Worm (Caenorhabditis elegans): ENCODE results near the gene mpc-1.
A peak's percentile ranks its signal among the peaks of the same experiment; 100 is the strongest.

The mpc-1 gene

DNA sequence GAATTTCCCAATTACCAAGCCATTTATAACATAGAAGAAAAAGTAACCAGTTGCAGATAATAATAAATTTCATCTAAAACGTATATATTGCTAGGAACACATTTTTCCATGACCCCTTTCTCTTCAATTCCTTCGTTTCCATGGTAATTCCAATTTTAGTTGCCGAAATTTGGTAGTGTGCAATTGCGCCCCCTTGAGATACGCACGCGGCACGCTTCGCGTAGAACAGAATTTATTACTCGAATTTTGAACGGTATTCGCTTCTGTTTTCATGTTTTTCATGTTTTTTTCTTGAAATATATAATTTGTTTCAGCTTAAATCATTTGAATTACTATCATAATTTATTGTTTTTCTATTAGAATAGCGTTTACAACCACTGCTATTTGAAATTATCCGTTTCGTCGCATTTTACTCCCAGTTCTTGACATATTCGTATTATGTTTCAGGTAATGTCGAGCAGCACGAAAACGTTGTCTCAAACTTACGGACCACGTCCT is 8.9 kb upstream of the mpc-1 start, which contains the start of the genes R07E5.17 and snfc-5 (continued):
- TF ChIP-seq unc-130 (GFP tag; optimal IDR thresholded peaks at IDR 0.05): no peak
- no peak for TF ChIP-seq hmg-20 (GFP tag; IDR thresholded peaks at IDR 0.05)
- no peak for TF ChIP-seq ztf-26 (tag; optimal IDR thresholded peaks at IDR 0.05)

DNA sequence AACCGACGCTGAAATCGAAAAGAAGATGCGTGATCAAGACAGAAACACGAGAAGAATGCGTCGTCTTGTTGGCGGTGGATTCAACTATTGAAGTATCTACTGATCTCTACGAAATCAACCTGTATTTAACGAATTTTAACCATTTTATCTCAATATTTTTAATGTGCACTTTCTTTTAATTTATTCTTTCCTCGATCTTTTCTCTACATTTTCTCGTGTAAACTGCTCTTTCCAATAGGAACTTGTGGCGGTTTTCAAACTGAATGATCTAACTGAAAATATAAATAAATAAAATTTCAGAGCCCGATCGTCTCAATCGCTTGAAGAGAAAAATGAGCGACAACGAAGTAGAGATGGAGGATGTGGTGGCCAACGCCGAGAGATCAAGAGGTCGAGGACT is 7.3 kb upstream of the mpc-1 start, which contains the start of gene rnp-4:
Gene rnp-4 (plus strand): TSS at position 301 of the 400 bp plus-strand sequence.
- TF ChIP-seq K12H6.12 (tag; optimal IDR thresholded peaks at IDR 0.05): no peak
- TF ChIP-seq Y53G8AR.9 (GFP tag; conservative IDR thresholded peaks at IDR 0.05): 0 out of 2 replicates have a peak, but pooled peaks have one; percentile 17
- 0 out of 2 replicates have a peak, but pooled peaks have one; percentile 29 for TF ChIP-seq hsf-1 (GFP tag; IDR thresholded peaks at IDR 0.05)
- TF ChIP-seq C17E4.6 (GFP tag; IDR thresholded peaks at IDR 0.05): no peak
- TF ChIP-seq lin-26 (GFP tag; IDR thresholded peaks at IDR 0.05): peak; percentile 39; the same call in 1 of the 2 replicates

DNA sequence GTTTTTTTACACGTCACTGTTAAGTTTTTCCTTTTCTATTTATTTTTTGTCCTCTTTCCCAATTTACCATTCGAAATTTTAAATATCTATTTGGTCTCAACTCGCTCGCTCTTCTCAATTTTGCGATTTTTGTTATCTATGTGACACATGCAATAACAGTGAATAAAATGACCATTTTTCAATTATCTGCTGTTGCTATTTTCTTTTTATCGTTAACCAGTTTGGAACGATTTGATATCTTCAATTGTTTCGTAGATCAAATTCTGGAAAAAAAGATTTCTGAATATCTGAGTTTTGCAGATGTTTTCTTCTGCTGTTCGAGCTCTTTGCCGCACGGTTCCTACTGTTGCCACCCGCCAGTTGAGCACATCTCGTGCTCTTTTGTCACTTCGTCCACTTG is 6.1 kb upstream of the mpc-1 start, which contains the start of gene prdx-3:
Gene prdx-3 (plus strand): TSS at position 301 of the 400 bp plus-strand sequence.
- TF ChIP-seq hsf-1 (GFP tag; IDR thresholded peaks at IDR 0.05): no peak
- TF ChIP-seq ztf-22 (GFP tag; optimal IDR thresholded peaks at IDR 0.05): no peak

DNA sequence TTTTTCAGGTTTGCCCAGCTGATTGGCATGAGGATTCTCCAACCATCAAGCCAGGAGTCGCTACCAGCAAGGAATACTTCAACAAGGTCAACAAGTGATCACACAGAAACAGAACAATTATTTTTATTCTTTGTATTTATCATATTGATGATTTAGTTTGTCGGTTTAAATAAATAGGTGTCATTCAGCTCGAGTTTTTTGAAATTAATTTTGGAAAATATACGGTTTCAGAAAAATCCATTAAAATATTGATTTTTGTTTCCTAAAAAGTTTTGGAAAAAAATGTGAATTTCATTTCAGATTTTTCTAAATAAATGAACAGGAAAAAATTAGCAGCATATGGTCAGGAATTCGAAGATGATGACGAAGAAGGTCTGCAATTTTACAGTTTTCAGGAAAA is 5.0 kb upstream of the mpc-1 start, which contains the start of gene gpch-1:
Gene gpch-1 (plus strand): TSS at position 301 of the 400 bp plus-strand sequence.
- TF ChIP-seq snpc-3.4 (tag; optimal IDR thresholded peaks at IDR 0.05) (no peak), aptf-3 (GFP tag; IDR thresholded peaks at IDR 0.05) (no peak), F22D6.2 (tag; optimal IDR thresholded peaks at IDR 0.05) (no peak), ceh-58 (GFP tag; IDR thresholded peaks at IDR 0.05) (no peak), chd-7 (tag; optimal IDR thresholded peaks at IDR 0.05) (no peak), F57C9.4 (tag; optimal IDR thresholded peaks at IDR 0.05) (no peak), C06A6.2 (GFP tag; conservative IDR thresholded peaks at IDR 0.05) (no peak), C17E4.6 (GFP tag; IDR thresholded peaks at IDR 0.05) (no peak), pbrm-1 (GFP tag; IDR thresholded peaks at IDR 0.05) (no peak), akir-1 (GFP tag; optimal IDR thresholded peaks at IDR 0.05) (no peak), T07F8.4 (tag; optimal IDR thresholded peaks at IDR 0.05) (no peak), ztf-22 (GFP tag; optimal IDR thresholded peaks at IDR 0.05) (no peak), madf-10 (tag; optimal IDR thresholded peaks at IDR 0.05) (no peak), rpc-1 (optimal IDR thresholded peaks at IDR 0.05) (no peak), rpc-1 (tag; optimal IDR thresholded peaks at IDR 0.05) (no peak), egrh-3 (GFP tag; IDR thresholded peaks at IDR 0.05) (no peak), attf-5 (GFP tag; optimal IDR thresholded peaks at IDR 0.05) (no peak)

DNA sequence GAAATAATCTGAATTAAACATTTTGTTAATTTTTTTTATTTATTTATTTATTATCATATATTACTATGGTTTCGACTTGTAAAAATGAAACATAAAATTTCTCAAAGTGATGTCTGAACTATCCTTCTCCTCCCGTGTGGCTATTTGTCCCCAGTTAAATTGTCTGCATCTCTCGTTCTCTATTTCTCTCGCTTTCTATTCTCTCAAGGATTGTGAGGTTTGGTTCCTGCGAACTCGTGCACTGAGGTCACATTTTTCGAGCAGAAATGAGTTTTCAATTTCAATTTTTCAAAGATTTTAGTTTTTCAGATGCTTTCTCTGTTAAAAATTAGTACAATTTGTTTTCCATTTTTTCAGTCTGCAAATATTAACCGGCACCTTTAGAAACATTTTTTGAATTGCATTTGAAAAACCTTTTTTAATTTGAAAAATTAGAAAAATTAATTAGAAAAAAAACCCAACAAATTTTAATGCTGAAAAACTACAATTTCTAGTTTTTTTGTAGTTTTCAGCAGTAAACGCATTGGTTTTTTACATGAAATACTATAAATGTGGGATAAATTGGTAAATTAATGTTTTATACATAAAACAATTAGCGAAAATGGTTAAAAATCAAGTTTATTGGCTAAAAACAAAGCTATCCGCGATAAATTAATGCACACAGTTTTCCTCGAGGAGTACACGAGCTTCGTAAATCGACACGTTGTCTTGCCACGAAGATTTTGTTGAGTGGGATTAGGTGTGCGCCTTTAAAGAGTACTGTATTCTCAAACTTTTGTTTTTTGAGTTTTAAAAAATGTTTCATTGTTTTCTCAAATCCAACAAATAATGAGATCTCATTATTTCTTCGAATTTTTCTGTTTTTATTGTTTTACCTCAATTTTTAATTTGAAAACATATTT is 898 bp upstream of the mpc-1 start:
- TF ChIP-seq hmg-1.2 (GFP tag; IDR thresholded peaks at IDR 0.05) (peak; percentile 45; the same call in 1 of the 2 replicates), zim-3 (tag; optimal IDR thresholded peaks at IDR 0.05) (no peak), let-607 (tag; optimal IDR thresholded peaks at IDR 0.05) (no peak), aptf-2 (GFP tag; conservative IDR thresholded peaks at IDR 0.05) (no peak), attf-5 (GFP tag; optimal IDR thresholded peaks at IDR 0.05) (peak; percentile 38), snpc-1.1 (tag; optimal IDR thresholded peaks at IDR 0.05; ENCODE audit: insufficient read depth) (no peak), mes-4 (tag; optimal IDR thresholded peaks at IDR 0.05) (no peak), sptf-2 (GFP tag; optimal IDR thresholded peaks at IDR 0.05) (no peak), nfyb-1 (GFP tag; IDR thresholded peaks at IDR 0.05) (no peak), tlf-1 (GFP tag; optimal IDR thresholded peaks at IDR 0.05) (no peak), ztf-25 (GFP tag; IDR thresholded peaks at IDR 0.05) (no peak), ets-4 (GFP tag; optimal IDR thresholded peaks at IDR 0.05) (no peak), Y53F4B.3 (GFP tag; IDR thresholded peaks at IDR 0.05) (no peak), ceh-79 (tag; optimal IDR thresholded peaks at IDR 0.05) (no peak), xnd-1 (tag; optimal IDR thresholded peaks at IDR 0.05) (peak; percentile 45), dox-1 (GFP tag; IDR thresholded peaks at IDR 0.05) (no peak), sea-2 (GFP tag; IDR thresholded peaks at IDR 0.05) (no peak)

All from whole organism, young adult.